Fruit fly (Drosophila melanogaster): Measurements from ENCODE around the gene mkg-p.

Gene mkg-p

DNA sequence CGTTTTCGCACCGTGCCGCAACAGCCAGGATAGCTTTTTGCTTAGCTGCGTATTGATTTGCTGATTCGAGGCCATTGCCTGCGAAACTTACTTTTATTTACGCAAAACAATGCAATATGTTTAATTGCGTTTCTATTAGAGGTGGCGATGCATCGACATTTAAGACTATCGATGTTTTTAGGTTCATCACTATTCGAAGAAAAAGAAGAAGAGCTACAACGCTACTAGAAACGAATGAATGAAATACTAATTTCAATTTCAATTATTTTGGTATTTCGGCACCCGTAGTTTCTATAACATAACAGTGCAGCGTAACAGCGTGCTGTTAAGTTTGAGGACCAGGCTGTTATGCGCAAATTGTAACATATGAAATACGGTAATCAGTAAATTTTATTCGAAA, at the start of gene mkg-p, which contains the start of the genes Tpt and CG13667:
Gene mkg-p (minus strand): TSS at position 155 of the 400 bp plus-strand sequence.
Gene Tpt (minus strand): TSS at position 155 of the 400 bp plus-strand sequence.
Gene CG13667 (plus strand): TSS at position 332 of the 400 bp plus-strand sequence.
- no peak for TF ChIP-seq en (GFP tag; optimal IDR thresholded peaks at IDR 0.05)
- no peak for TF ChIP-seq H2.0 (GFP tag; IDR thresholded peaks at IDR 0.05)
- TF ChIP-seq gfzf (GFP tag; optimal IDR thresholded peaks at IDR 0.05), result peak; percentile 79
- TF ChIP-seq Hsf (GFP tag; optimal IDR thresholded peaks at IDR 0.05), result no peak
- peak; percentile 26 for TF ChIP-seq CG12391 (tag; optimal IDR thresholded peaks at IDR 0.05)
- TF ChIP-seq peb (GFP tag; IDR thresholded peaks at IDR 0.05), result no peak
- peak; percentile 21 for TF ChIP-seq mam (GFP tag; optimal IDR thresholded peaks at IDR 0.05)
- no peak for TF ChIP-seq Vsx1 (GFP tag; optimal IDR thresholded peaks at IDR 0.05)
- TF ChIP-seq Meics (GFP tag; optimal IDR thresholded peaks at IDR 0.05), result no peak
- TF ChIP-seq hkb (optimal IDR thresholded peaks at IDR 0.05), result no peak
- no peak for TF ChIP-seq hkb (GFP tag; IDR thresholded peaks at IDR 0.05)
- TF ChIP-seq Nf-YA (GFP tag; IDR thresholded peaks at IDR 0.05), result no peak
- TF ChIP-seq sens (GFP tag), result peak; percentile 78
- peak; percentile 74 for TF ChIP-seq CG15601 (tag; optimal IDR thresholded peaks at IDR 0.05)
- TF ChIP-seq dm (GFP tag; optimal IDR thresholded peaks at IDR 0.05), result peak; percentile 58
- TF ChIP-seq org-1 (GFP tag; optimal IDR thresholded peaks at IDR 0.05), result no peak
- no peak for TF ChIP-seq dati (GFP tag; IDR thresholded peaks at IDR 0.05)
- TF ChIP-seq lab (GFP tag; optimal IDR thresholded peaks at IDR 0.05), result no peak
- TF ChIP-seq Deaf1 (tag; optimal IDR thresholded peaks at IDR 0.05), result no peak
- TF ChIP-seq Stat92E (GFP tag; optimal IDR thresholded peaks at IDR 0.05), result no peak
- TF ChIP-seq CoRest (tag; optimal IDR thresholded peaks at IDR 0.05), result no peak
- TF ChIP-seq CG10366 (GFP tag; IDR thresholded peaks at IDR 0.05), result no peak
- TF ChIP-seq Tbp (GFP tag; optimal IDR thresholded peaks at IDR 0.05), result no peak
- peak; percentile 47 for TF ChIP-seq CG2712 (tag; optimal IDR thresholded peaks at IDR 0.05)
- peak; percentile 66; the same call in 2 of the 3 replicates for TF ChIP-seq CG14860 (GFP tag; IDR thresholded peaks at IDR 0.05; ENCODE audit: partially characterized antibody)
- TF ChIP-seq Bdp1 (GFP tag; optimal IDR thresholded peaks at IDR 0.05), result no peak
- no peak for TF ChIP-seq CG3407 (GFP tag; optimal IDR thresholded peaks at IDR 0.05)
- TF ChIP-seq ara (GFP tag; IDR thresholded peaks at IDR 0.05), result no peak
- TF ChIP-seq lola (GFP tag; optimal IDR thresholded peaks at IDR 0.05), result no peak
- TF ChIP-seq pho (GFP tag; optimal IDR thresholded peaks at IDR 0.05), result peak; percentile 13
- TF ChIP-seq E2f2 (GFP tag; IDR thresholded peaks at IDR 0.05), result peak; percentile 63
- TF ChIP-seq CG8359 (GFP tag; optimal IDR thresholded peaks at IDR 0.05; ENCODE audit: borderline replicate concordance), result no peak
- peak; percentile 16 for TF ChIP-seq Lhr (GFP tag; optimal IDR thresholded peaks at IDR 0.05)
- TF ChIP-seq sqz (GFP tag; optimal IDR thresholded peaks at IDR 0.05), result no peak
- no peak for TF ChIP-seq CG8290 (GFP tag; optimal IDR thresholded peaks at IDR 0.05)
- no peak for TF ChIP-seq CG8290 (tag; optimal IDR thresholded peaks at IDR 0.05)
- peak; percentile 89 for TF ChIP-seq Dll (GFP tag; IDR thresholded peaks at IDR 0.05; ENCODE audit: partially characterized antibody)
- peak; percentile 80 for TF ChIP-seq sna (GFP tag; IDR thresholded peaks at IDR 0.05; ENCODE audit: partially characterized antibody)
- peak; percentile 52; the same call in 1 of the 2 replicates for TF ChIP-seq CG42726 (GFP tag; IDR thresholded peaks at IDR 0.05; ENCODE audit: partially characterized antibody)
- no peak for TF ChIP-seq CG5180 (GFP tag; optimal IDR thresholded peaks at IDR 0.05)
- TF ChIP-seq Sox102F (GFP tag; optimal IDR thresholded peaks at IDR 0.05), result no peak
- TF ChIP-seq CG7271 (tag; optimal IDR thresholded peaks at IDR 0.05), result no peak
- no peak for TF ChIP-seq CG15011 (GFP tag; optimal IDR thresholded peaks at IDR 0.05)
- no peak for TF ChIP-seq Drgx (GFP tag; IDR thresholded peaks at IDR 0.05)
- TF ChIP-seq CG7745 (tag; optimal IDR thresholded peaks at IDR 0.05), result no peak
- TF ChIP-seq CG14965 (GFP tag; optimal IDR thresholded peaks at IDR 0.05; ENCODE audit: borderline replicate concordance), result no peak
- no peak for TF ChIP-seq wek (GFP tag; optimal IDR thresholded peaks at IDR 0.05)
- TF ChIP-seq Fer1 (GFP tag; optimal IDR thresholded peaks at IDR 0.05), result no peak
- TF ChIP-seq dpn (GFP tag; optimal IDR thresholded peaks at IDR 0.05), result peak in 1 of 2 experiments; percentile 26
- TF ChIP-seq inv (GFP tag; IDR thresholded peaks at IDR 0.05; ENCODE audit: partially characterized antibody), result peak; percentile 78
- no peak for TF ChIP-seq ERR (GFP tag; optimal IDR thresholded peaks at IDR 0.05)

Measured in whole organism, embryonic.